Worm (Caenorhabditis elegans): Measurements from ENCODE around the gene C14H10.2.

- no peak for TF ChIP-seq ztf-11 (tag; optimal IDR thresholded peaks at IDR 0.05)
- no peak for TF ChIP-seq snpc-4 (tag; optimal IDR thresholded peaks at IDR 0.05)
- no peak for TF ChIP-seq nhr-12 (tag; optimal IDR thresholded peaks at IDR 0.05)
- no peak for TF ChIP-seq efl-1 (optimal IDR thresholded peaks at IDR 0.05)
- TF ChIP-seq efl-1 (GFP tag; optimal IDR thresholded peaks at IDR 0.05 in 1 of 2): peak in 1 of 2 experiments; percentile 60
- TF ChIP-seq lin-15B (tag; optimal IDR thresholded peaks at IDR 0.05): no peak
- TF ChIP-seq fos-1 (tag; optimal IDR thresholded peaks at IDR 0.05): no peak
- no peak for TF ChIP-seq elt-3 (tag; optimal IDR thresholded peaks at IDR 0.05)
- TF ChIP-seq mdl-1 (tag; optimal IDR thresholded peaks at IDR 0.05): no peak
These were observed 44.7 kb upstream of the C14H10.2 start for ce11 chrX:10297410-10297809.
